Worm (Caenorhabditis elegans) whole organism, L4 larva: Measurements from ENCODE around the gene trap-4.
A peak's percentile ranks its signal among the peaks of the same experiment; 100 is the strongest.

Source experiments
- F26F4.8 ChIP-seq: fragments of 200-800 bp; sonication (Bioruptor generic); conservative IDR thresholded peaks from 2 replicates; pipeline ENCODE4 v1.3.6; 2022; ENCODE audit warnings: missing genetic modification characterization, missing compliant biosample characterization
- F44E2.7 ChIP-seq: fragments of 200-800 bp; sonication (Bioruptor generic); IDR thresholded peaks from 2 replicates; pipeline ENCODE4 v2.1.2; 2022; ENCODE audit warnings: missing genetic modification characterization, missing compliant biosample characterization
- T20F7.1 ChIP-seq: fragments of 200-800 bp; sonication (Bioruptor generic); optimal IDR thresholded peaks from 2 replicates; lab custom pipeline; 2018; ENCODE audit warnings: mild to moderate bottlenecking, missing genetic modification characterization, missing compliant biosample characterization
- Y48G9A.11 ChIP-seq: fragments of 200-800 bp; sonication (Bioruptor generic); IDR thresholded peaks from 2 replicates; pipeline ENCODE4 v1.3.6; 2022; ENCODE audit warnings: missing genetic modification reagents, missing genetic modification characterization, missing compliant biosample characterization
- Y75B8A.6 ChIP-seq: fragments of 200-800 bp; sonication (Bioruptor generic); IDR thresholded peaks from 2 replicates; pipeline ENCODE4 v1.3.6; 2022; ENCODE audit warnings: missing genetic modification reagents, missing genetic modification characterization, missing compliant biosample characterization
- ZK546.5 ChIP-seq, 2 experiments: sonication (generic microtip); optimal IDR thresholded peaks; 2 replicates each; lab custom pipeline; 2017; ENCODE audit warnings: missing biosample characterization in 2 of 2, missing genetic modification characterization in 2 of 2
- aha-1 ChIP-seq: fragments of 150-350 bp; peaks from one replicate; lab custom pipeline; 2014; ENCODE audit warnings: missing biosample characterization, missing genetic modification characterization
- aly-2 ChIP-seq: sonication (generic microtip); optimal IDR thresholded peaks from 2 replicates; lab custom pipeline; 2018; ENCODE audit warnings: missing biosample characterization, missing genetic modification characterization
- attf-4 ChIP-seq: sonication (generic microtip); optimal IDR thresholded peaks from 3 replicates; lab custom pipeline; 2017; ENCODE audit warnings: missing biosample characterization, missing genetic modification characterization
- ceh-28 ChIP-seq: fragments of 150-350 bp; optimal IDR thresholded peaks from 2 replicates; lab custom pipeline; 2014; ENCODE audit warnings: missing biosample characterization, missing genetic modification reagents, missing genetic modification characterization
- ceh-44 ChIP-seq: fragments of 200-800 bp; sonication (Bioruptor generic); IDR thresholded peaks from 2 replicates; pipeline ENCODE4 v1.3.6; 2022; ENCODE audit warnings: missing genetic modification reagents, missing genetic modification characterization, missing compliant biosample characterization
- ces-1 ChIP-seq: fragments of 150-350 bp; sonication (generic microtip); optimal IDR thresholded peaks from 4 replicates; lab custom pipeline; 2014; ENCODE audit warnings: missing biosample characterization, missing genetic modification reagents, missing genetic modification characterization
- ctbp-1 ChIP-seq: fragments of 200-800 bp; sonication (Bioruptor generic); IDR thresholded peaks from 2 replicates; pipeline ENCODE4 v1.3.6; 2022; ENCODE audit warnings: missing genetic modification reagents, missing genetic modification characterization, missing compliant biosample characterization
- daf-16 ChIP-seq, 3 experiments: sonication (generic microtip); optimal IDR thresholded peaks; 2 replicates each; lab custom pipeline; 2016 to 2017; ENCODE audit warnings: missing genetic modification characterization in 3 of 3, missing genetic modification reagents in 3 of 3, mild to moderate bottlenecking in 2 of 3, missing compliant biosample characterization in 2 of 3, missing biosample characterization in 1 of 3, moderate library complexity in 1 of 3
- daf-8 ChIP-seq: fragments of 200-800 bp; sonication (Bioruptor generic); IDR thresholded peaks from 2 replicates; pipeline ENCODE4 v1.3.6; 2022; ENCODE audit warnings: missing genetic modification characterization, missing compliant biosample characterization
- dmd-6 ChIP-seq: fragments of 200-800 bp; sonication (Bioruptor generic); IDR thresholded peaks from 2 replicates; pipeline ENCODE4 v1.3.6; 2022; ENCODE audit warnings: missing genetic modification reagents, missing genetic modification characterization, missing compliant biosample characterization
- dmd-9 ChIP-seq: fragments of 200-800 bp; sonication (Bioruptor generic); IDR thresholded peaks from 2 replicates; pipeline ENCODE4 v1.3.6; 2022; ENCODE audit warnings: missing genetic modification reagents, missing genetic modification characterization, missing compliant biosample characterization
- dve-1 ChIP-seq: sonication (generic microtip); optimal IDR thresholded peaks from 2 replicates; lab custom pipeline; 2017; ENCODE audit warnings: antibody characterized with exemption, mild to moderate bottlenecking, missing genetic modification characterization, missing compliant biosample characterization; ENCODE audit not compliant: insufficient read depth
- gei-8 ChIP-seq: fragments of 200-800 bp; sonication (Bioruptor generic); optimal IDR thresholded peaks from 2 replicates; lab custom pipeline; 2018; ENCODE audit warnings: mild to moderate bottlenecking, missing genetic modification characterization, missing compliant biosample characterization
- hlh-11 ChIP-seq: fragments of 200-800 bp; sonication (Bioruptor generic); optimal IDR thresholded peaks from 2 replicates; lab custom pipeline; 2018; ENCODE audit warnings: mild to moderate bottlenecking, missing genetic modification characterization, missing compliant biosample characterization
- lin-1 ChIP-seq: fragments of 200-800 bp; sonication (Bioruptor generic); IDR thresholded peaks from 2 replicates; pipeline ENCODE4 v1.3.6; 2022; ENCODE audit warnings: missing genetic modification reagents, missing genetic modification characterization, missing compliant biosample characterization
- lin-13 ChIP-seq: fragments of 150-350 bp; optimal IDR thresholded peaks from 2 replicates; lab custom pipeline; 2014; ENCODE audit warnings: missing biosample characterization, missing genetic modification reagents, missing genetic modification characterization
- lin-39 ChIP-seq: fragments of 150-350 bp; optimal IDR thresholded peaks from 2 replicates; lab custom pipeline; 2014; ENCODE audit warnings: missing biosample characterization, missing genetic modification reagents, missing genetic modification characterization
- lsy-2 ChIP-seq, 2 experiments: fragments of 150-350 bp in 1 of 2; sonication (generic microtip) in 1 of 2; optimal IDR thresholded peaks; 2 replicates each; lab custom pipeline; 2014 to 2017; ENCODE audit warnings: missing biosample characterization in 2 of 2, missing genetic modification characterization in 2 of 2
- mdl-1 ChIP-seq, 2 experiments: fragments of 150-350 bp in 1 of 2; sonication (generic microtip) in 1 of 2; optimal IDR thresholded peaks; 2 replicates each; lab custom pipeline; 2014 to 2017; ENCODE audit warnings: missing biosample characterization in 2 of 2, missing genetic modification characterization in 2 of 2
- mep-1 ChIP-seq: fragments of 150-350 bp; sonication (generic microtip); optimal IDR thresholded peaks from 3 replicates; lab custom pipeline; 2014; ENCODE audit warnings: missing biosample characterization, missing genetic modification characterization
- mes-2 ChIP-seq: sonication (generic microtip); optimal IDR thresholded peaks from 2 replicates; lab custom pipeline; 2016; ENCODE audit warnings: missing genotype, mild to moderate bottlenecking, missing genetic modification characterization, missing compliant biosample characterization; ENCODE audit not compliant: poor library complexity, severe bottlenecking
- nhr-237 ChIP-seq: sonication (generic microtip); optimal IDR thresholded peaks from 2 replicates; lab custom pipeline; 2017; ENCODE audit warnings: missing biosample characterization, missing genetic modification characterization
- nhr-28 ChIP-seq: fragments of 150-350 bp; optimal IDR thresholded peaks from 2 replicates; lab custom pipeline; 2014; ENCODE audit warnings: missing biosample characterization, missing genetic modification characterization
- nhr-48 ChIP-seq: sonication (generic microtip); optimal IDR thresholded peaks from 2 replicates; lab custom pipeline; 2016; ENCODE audit warnings: mild to moderate bottlenecking, missing genetic modification characterization, missing compliant biosample characterization
- nhr-6 ChIP-seq: fragments of 150-350 bp; optimal IDR thresholded peaks from 2 replicates; lab custom pipeline; 2014; ENCODE audit warnings: missing biosample characterization, missing genetic modification characterization
- nhr-77 ChIP-seq: fragments of 150-350 bp; optimal IDR thresholded peaks from 2 replicates; lab custom pipeline; 2014; ENCODE audit warnings: missing biosample characterization, missing genetic modification characterization
- pha-4 ChIP-seq, 2 experiments: fragments of 150-350 bp in 1 of 2; fragments of 200-800 bp in 1 of 2; sonication (Bioruptor generic) in 1 of 2; IDR thresholded peaks in 1 of 2; optimal IDR thresholded peaks in 1 of 2; 2 replicates each; pipeline versions ENCODE4 v1.3.6 to Lab custom; 2014 to 2022; ENCODE audit warnings: missing genetic modification characterization in 2 of 2, missing genetic modification reagents in 2 of 2, missing biosample characterization in 1 of 2, missing compliant biosample characterization in 1 of 2
- php-3 ChIP-seq: fragments of 200-800 bp; sonication (Bioruptor generic); IDR thresholded peaks from 2 replicates; pipeline ENCODE4 v1.3.6; 2022; ENCODE audit warnings: missing genetic modification reagents, missing genetic modification characterization, missing compliant biosample characterization
- pqm-1 ChIP-seq: sonication (generic microtip); optimal IDR thresholded peaks from 2 replicates; lab custom pipeline; 2017; ENCODE audit warnings: missing biosample characterization, missing genetic modification characterization
- saeg-2 ChIP-seq: fragments of 200-800 bp; sonication (Bioruptor generic); IDR thresholded peaks from 2 replicates; pipeline ENCODE4 v1.3.6; 2022; ENCODE audit warnings: missing genetic modification reagents, missing genetic modification characterization, missing compliant biosample characterization
- set-16 ChIP-seq: fragments of 200-800 bp; sonication (Bioruptor generic); IDR thresholded peaks from 2 replicates; pipeline ENCODE4 v1.3.6; 2022; ENCODE audit warnings: missing genetic modification reagents, missing genetic modification characterization, missing compliant biosample characterization
- unc-39 ChIP-seq: sonication (generic microtip); optimal IDR thresholded peaks from 2 replicates; lab custom pipeline; 2017; ENCODE audit warnings: missing biosample characterization, missing genetic modification characterization
- unc-62 ChIP-seq, 3 experiments: fragments of 150-350 bp in 1 of 3; sonication (generic microtip); optimal IDR thresholded peaks in 2 of 3; peaks in 1 of 3; 1 replicate in 1 of 3; 2 replicates in 2 of 3; lab custom pipeline; 2014 to 2017; ENCODE audit warnings: missing biosample characterization in 3 of 3, missing genetic modification characterization in 3 of 3, missing genetic modification reagents in 3 of 3, missing genotype in 1 of 3

trap-4 gene

ce11 chrIII:11946062-11946749 lies 25.7 kb downstream of the trap-4 start (continued):
- TF ChIP-seq Y75B8A.6 (GFP tag; lab: Robert Waterston, UW) (no peak), gei-8 (GFP tag; lab: Kevin White, UChicago) (peak; percentile 7), F44E2.7 (GFP tag; lab: Robert Waterston, UW) (no peak), F26F4.8 (GFP tag; lab: Robert Waterston, UW) (no peak), ceh-28 (tag; lab: Kevin White, UChicago) (no peak), mdl-1 (tag; optimal IDR thresholded peaks at IDR 0.05; lab: Kevin White, UChicago) (no peak), lin-1 (GFP tag; lab: Robert Waterston, UW) (no peak), daf-8 (no peak)

- TF ChIP-seq aha-1 (tag; lab: Kevin White, UChicago) (peak; percentile 53), T20F7.1 (GFP tag; lab: Kevin White, UChicago) (no peak), nhr-77 (tag; lab: Kevin White, UChicago) (no peak), nhr-48 (no peak)
- TF ChIP-seq, all 104 proteins: peak for 1
These were observed 26.4 kb downstream of the trap-4 start, which contains the start of gene Y56A3A.7 for ce11 chrIII:11946973-11947372. Gene Y56A3A.7 (minus strand): TSS chrIII:11947019.

ce11 chrIII:11947527-11947926 lies 27.0 kb downstream of the trap-4 start:
- peak; percentile 5 for TF ChIP-seq lin-13
- no peak for TF ChIP-seq daf-16 (GFP tag; optimal IDR thresholded peaks at IDR 0.05; lab: Kevin White, UChicago)
- TF ChIP-seq daf-16 (tag; optimal IDR thresholded peaks at IDR 0.05; lab: Kevin White, UChicago), result peak; percentile 64
- peak in 1 of 2 experiments; percentile 22 for TF ChIP-seq lsy-2 (tag; optimal IDR thresholded peaks at IDR 0.05; lab: Kevin White, UChicago)
- TF ChIP-seq attf-4, result no peak
- peak; percentile 58 for TF ChIP-seq pqm-1 (tag; lab: Kevin White, UChicago)
- peak; percentile 61 for TF ChIP-seq mes-2 (tag; lab: Kevin White, UChicago)
- peak; percentile 87 for TF ChIP-seq nhr-28 (tag; lab: Kevin White, UChicago)
- TF ChIP-seq lin-39 (tag; lab: Kevin White, UChicago), result no peak
- peak; percentile 69 for TF ChIP-seq nhr-6
- TF ChIP-seq dve-1 (tag; lab: Kevin White, UChicago), result peak; percentile 61
- TF ChIP-seq pha-4 (GFP tag; IDR thresholded peaks at IDR 0.05; lab: Robert Waterston, UW), result no peak
- peak; percentile 60 for TF ChIP-seq pha-4 (tag; optimal IDR thresholded peaks at IDR 0.05; lab: Kevin White, UChicago)
- TF ChIP-seq ceh-44 (GFP tag; lab: Robert Waterston, UW), result no peak
- no peak for TF ChIP-seq nhr-237
- TF ChIP-seq gei-8 (GFP tag; lab: Kevin White, UChicago), result no peak
- TF ChIP-seq php-3, result 0 out of 2 replicates have a peak, but pooled peaks have one; percentile 33
- TF ChIP-seq mep-1, result peak; percentile 54
- peak; percentile 62 for TF ChIP-seq hlh-11 (tag; lab: Kevin White, UChicago)
- TF ChIP-seq dmd-6, result peak; percentile 39; the same call in 1 of the 2 replicates
- TF ChIP-seq ces-1 (GFP tag; lab: Kevin White, UChicago), result no peak

ce11 chrIII:11948437-11948836 lies 27.9 kb downstream of the trap-4 start:
- TF ChIP-seq daf-16 (GFP tag; optimal IDR thresholded peaks at IDR 0.05; lab: Kevin White, UChicago), result no peak
- peak; percentile 26 for TF ChIP-seq daf-16 (tag; optimal IDR thresholded peaks at IDR 0.05; lab: Kevin White, UChicago)
- peak; percentile 61 for TF ChIP-seq nhr-28 (tag; lab: Kevin White, UChicago)
- TF ChIP-seq ces-1 (GFP tag; lab: Kevin White, UChicago), result no peak

ce11 chrIII:11949276-11949879 lies 28.8 kb downstream of the trap-4 start:
- TF ChIP-seq ZK546.5 (tag; optimal IDR thresholded peaks at IDR 0.05; lab: Kevin White, UChicago), result no peak
- peak; percentile 57 for TF ChIP-seq nhr-28 (tag; lab: Kevin White, UChicago)
- no peak for TF ChIP-seq nhr-77 (tag; lab: Kevin White, UChicago)
- no peak for TF ChIP-seq php-3
- TF ChIP-seq ceh-44 (GFP tag; lab: Robert Waterston, UW), result no peak
- TF ChIP-seq Y48G9A.11, result no peak
- peak; percentile 61 for TF ChIP-seq pqm-1 (tag; lab: Kevin White, UChicago)
- TF ChIP-seq aly-2 (tag; lab: Kevin White, UChicago), result no peak
- no peak for TF ChIP-seq saeg-2 (GFP tag; lab: Robert Waterston, UW)
- no peak for TF ChIP-seq daf-16 (GFP tag; optimal IDR thresholded peaks at IDR 0.05; lab: Kevin White, UChicago)
- peak; percentile 79 for TF ChIP-seq daf-16 (tag; optimal IDR thresholded peaks at IDR 0.05; lab: Kevin White, UChicago)
- no peak for TF ChIP-seq lin-1 (GFP tag; lab: Robert Waterston, UW)
- TF ChIP-seq unc-39 (tag; lab: Kevin White, UChicago), result no peak
- peak in 1 of 2 experiments; percentile 62 for TF ChIP-seq unc-62 (GFP tag; optimal IDR thresholded peaks at IDR 0.05 in 1 of 2; lab: Kevin White, UChicago)
- no peak for TF ChIP-seq unc-62 (tag; optimal IDR thresholded peaks at IDR 0.05; lab: Kevin White, UChicago)
- no peak for TF ChIP-seq dmd-9 (GFP tag; lab: Robert Waterston, UW)
- TF ChIP-seq set-16, result no peak
- TF ChIP-seq ctbp-1 (GFP tag; lab: Robert Waterston, UW), result no peak
